Worm (Caenorhabditis elegans) whole organism, L3 larva: ENCODE results near the gene gex-4.

Experiments used
- R02D3.7 ChIP-seq: fragments of 150-350 bp; optimal IDR thresholded peaks from 2 replicates; lab custom pipeline; 2014; ENCODE audit warnings: missing biosample characterization, missing genetic modification characterization
- ZK546.5 ChIP-seq: sonication (generic microtip); optimal IDR thresholded peaks from 2 replicates; lab custom pipeline; 2017; ENCODE audit warnings: missing biosample characterization, missing genetic modification characterization
- aly-2 ChIP-seq: fragments of 150-350 bp; optimal IDR thresholded peaks from 2 replicates; lab custom pipeline; 2014; ENCODE audit warnings: missing biosample characterization, missing genetic modification characterization
- ama-1 ChIP-seq: fragments of 150-350 bp; optimal IDR thresholded peaks from 2 replicates; lab custom pipeline; 2018
- ceh-82 ChIP-seq: fragments of 150-350 bp; optimal IDR thresholded peaks from 2 replicates; lab custom pipeline; 2014; ENCODE audit warnings: missing biosample characterization, missing genetic modification characterization
- ceh-9 ChIP-seq: sonication (generic microtip); optimal IDR thresholded peaks from 2 replicates; lab custom pipeline; 2018; ENCODE audit warnings: missing biosample characterization, missing genetic modification characterization
- daf-12 ChIP-seq: fragments of 150-350 bp; optimal IDR thresholded peaks from 2 replicates; lab custom pipeline; 2014; ENCODE audit warnings: missing biosample characterization, missing genetic modification reagents, missing genetic modification characterization
- egl-27 ChIP-seq: sonication (generic microtip); optimal IDR thresholded peaks from 4 replicates; lab custom pipeline; 2017; ENCODE audit warnings: missing biosample characterization, missing genetic modification reagents, missing genetic modification characterization
- egl-5 ChIP-seq: fragments of 150-350 bp; optimal IDR thresholded peaks from 2 replicates; lab custom pipeline; 2017; ENCODE audit warnings: missing biosample characterization, missing genetic modification reagents, missing genetic modification characterization, inconsistent platforms
- elt-1 ChIP-seq: fragments of 150-350 bp; optimal IDR thresholded peaks from 2 replicates; lab custom pipeline; 2014; ENCODE audit warnings: missing biosample characterization, missing genetic modification characterization
- elt-3 ChIP-seq, 3 experiments: fragments of 150-350 bp in 1 of 3; sonication (generic microtip) in 2 of 3; optimal IDR thresholded peaks; 2 replicates in 2 of 3; 4 replicates in 1 of 3; lab custom pipeline; 2014 to 2017; ENCODE audit warnings: missing biosample characterization in 3 of 3, missing genetic modification characterization in 3 of 3
- fkh-10 ChIP-seq: sonication (generic microtip); optimal IDR thresholded peaks from 2 replicates; lab custom pipeline; 2017; ENCODE audit warnings: missing biosample characterization, missing genetic modification reagents, missing genetic modification characterization
- fkh-2 ChIP-seq: fragments of 150-350 bp; optimal IDR thresholded peaks from 2 replicates; lab custom pipeline; 2014; ENCODE audit warnings: missing biosample characterization, missing genetic modification reagents, missing genetic modification characterization
- fos-1 ChIP-seq: fragments of 150-350 bp; optimal IDR thresholded peaks from 2 replicates; lab custom pipeline; 2014; ENCODE audit warnings: missing biosample characterization, missing genetic modification characterization
- hmg-11 ChIP-seq: sonication (generic microtip); optimal IDR thresholded peaks from 2 replicates; lab custom pipeline; 2016; ENCODE audit warnings: missing genetic modification characterization, missing compliant biosample characterization
- jun-1 ChIP-seq: fragments of 150-350 bp; optimal IDR thresholded peaks from 2 replicates; lab custom pipeline; 2014; ENCODE audit warnings: missing biosample characterization, missing genetic modification reagents, missing genetic modification characterization
- lin-15B ChIP-seq: fragments of 150-350 bp; optimal IDR thresholded peaks from 2 replicates; lab custom pipeline; 2014; ENCODE audit warnings: missing biosample characterization, missing genetic modification characterization
- lin-39 ChIP-seq: fragments of 150-350 bp; optimal IDR thresholded peaks from 2 replicates; lab custom pipeline; 2018; ENCODE audit warnings: missing biosample characterization, missing genetic modification reagents, missing genetic modification characterization
- lsy-12 ChIP-seq: sonication (generic microtip); optimal IDR thresholded peaks from 2 replicates; lab custom pipeline; 2016; ENCODE audit warnings: mild to moderate bottlenecking, missing genetic modification characterization, missing compliant biosample characterization
- mdl-1 ChIP-seq: fragments of 150-350 bp; optimal IDR thresholded peaks from 2 replicates; lab custom pipeline; 2014; ENCODE audit warnings: missing biosample characterization, missing genetic modification characterization
- mml-1 ChIP-seq: fragments of 150-350 bp; sonication (generic microtip); optimal IDR thresholded peaks from 3 replicates; lab custom pipeline; 2014; ENCODE audit warnings: missing biosample characterization, missing genetic modification characterization
- nfya-1 ChIP-seq: sonication (generic microtip); optimal IDR thresholded peaks from 2 replicates; lab custom pipeline; 2017; ENCODE audit warnings: missing genetic modification characterization, mild to moderate bottlenecking, missing compliant biosample characterization, antibody characterized with exemption, moderate library complexity; ENCODE audit not compliant: insufficient read depth
- nhr-11 ChIP-seq: fragments of 150-350 bp; optimal IDR thresholded peaks from 2 replicates; lab custom pipeline; 2014; ENCODE audit warnings: missing biosample characterization, missing genetic modification characterization
- nhr-12 ChIP-seq: fragments of 150-350 bp; optimal IDR thresholded peaks from 2 replicates; lab custom pipeline; 2014; ENCODE audit warnings: missing biosample characterization, missing genetic modification characterization
- nhr-23 ChIP-seq: fragments of 150-350 bp; optimal IDR thresholded peaks from 2 replicates; lab custom pipeline; 2014; ENCODE audit warnings: missing biosample characterization, missing genetic modification reagents, missing genetic modification characterization
- nhr-25 ChIP-seq: sonication (generic microtip); optimal IDR thresholded peaks from 2 replicates; lab custom pipeline; 2017; ENCODE audit warnings: missing biosample characterization, missing genetic modification characterization
- nhr-28 ChIP-seq: fragments of 150-350 bp; optimal IDR thresholded peaks from 2 replicates; lab custom pipeline; 2014; ENCODE audit warnings: missing biosample characterization, missing genetic modification characterization
- nhr-43 ChIP-seq: sonication (generic microtip); optimal IDR thresholded peaks from 2 replicates; lab custom pipeline; 2016; ENCODE audit warnings: mild to moderate bottlenecking, missing genetic modification characterization, missing compliant biosample characterization; ENCODE audit not compliant: poor library complexity, severe bottlenecking
- nhr-67 ChIP-seq: fragments of 150-350 bp; optimal IDR thresholded peaks from 2 replicates; lab custom pipeline; 2014; ENCODE audit warnings: missing biosample characterization, missing genetic modification characterization
- nhr-76 ChIP-seq: fragments of 150-350 bp; sonication (generic microtip); optimal IDR thresholded peaks from 5 replicates; lab custom pipeline; 2014; ENCODE audit warnings: missing biosample characterization, missing genetic modification characterization
- nhr-77 ChIP-seq: fragments of 150-350 bp; optimal IDR thresholded peaks from 2 replicates; lab custom pipeline; 2014; ENCODE audit warnings: missing biosample characterization, missing genetic modification characterization
- pha-4 ChIP-seq: fragments of 150-350 bp; optimal IDR thresholded peaks from 2 replicates; lab custom pipeline; 2014; ENCODE audit warnings: missing biosample characterization, missing genetic modification reagents, missing genetic modification characterization
- pqm-1 ChIP-seq: fragments of 150-350 bp; optimal IDR thresholded peaks from 2 replicates; lab custom pipeline; 2017; ENCODE audit warnings: missing biosample characterization, missing genetic modification characterization, inconsistent platforms
- sea-2 ChIP-seq: fragments of 150-350 bp; sonication (generic microtip); optimal IDR thresholded peaks from 4 replicates; lab custom pipeline; 2014; ENCODE audit warnings: missing biosample characterization, missing genetic modification reagents, missing genetic modification characterization
- snpc-4 ChIP-seq: fragments of 150-350 bp; optimal IDR thresholded peaks from 2 replicates; lab custom pipeline; 2014; ENCODE audit warnings: missing biosample characterization, missing genetic modification characterization
- tbx-2 ChIP-seq: sonication (generic microtip); optimal IDR thresholded peaks from 2 replicates; lab custom pipeline; 2016; ENCODE audit warnings: mild to moderate bottlenecking, missing genetic modification characterization, missing compliant biosample characterization
- unc-39 ChIP-seq: sonication (generic microtip); optimal IDR thresholded peaks from 4 replicates; lab custom pipeline; 2017; ENCODE audit warnings: missing biosample characterization, missing genetic modification characterization
- unc-62 ChIP-seq: fragments of 150-350 bp; sonication (generic microtip); optimal IDR thresholded peaks from 4 replicates; lab custom pipeline; 2014; ENCODE audit warnings: missing biosample characterization, missing genetic modification reagents, missing genetic modification characterization
- zag-1 ChIP-seq: fragments of 150-350 bp; optimal IDR thresholded peaks from 2 replicates; lab custom pipeline; 2014; ENCODE audit warnings: missing biosample characterization, missing genetic modification characterization
- ztf-11 ChIP-seq: fragments of 150-350 bp; optimal IDR thresholded peaks from 2 replicates; lab custom pipeline; 2014; ENCODE audit warnings: missing biosample characterization, missing genetic modification characterization

The gex-4 gene

ce11 chrIII:12223208-12223607 is 4.8 kb upstream of the gex-4 start:
- TF ChIP-seq nhr-76 (tag; lab: Kevin White, UChicago) (no peak), nhr-28 (tag; lab: Kevin White, UChicago) (no peak), fkh-10 (no peak), nhr-67 (no peak), ceh-9 (no peak), nfya-1 (no peak), lin-15B (tag; lab: Kevin White, UChicago) (no peak), zag-1 (no peak), mdl-1 (tag; lab: Kevin White, UChicago) (no peak), tbx-2 (tag; lab: Kevin White, UChicago) (no peak), jun-1 (no peak), nhr-23 (tag; lab: Kevin White, UChicago) (no peak), fos-1 (no peak), daf-12 (tag; lab: Kevin White, UChicago) (no peak), snpc-4 (tag; lab: Kevin White, UChicago) (no peak), nhr-77 (tag; lab: Kevin White, UChicago) (no peak), ama-1 (lab: Kevin White, UChicago) (no peak), nhr-25 (tag; lab: Kevin White, UChicago) (no peak), ZK546.5 (tag; lab: Kevin White, UChicago) (no peak), unc-39 (no peak)

ce11 chrIII:12221452-12221851 is 3.0 kb upstream of the gex-4 start:
- TF ChIP-seq nfya-1 (peak; percentile 63), mdl-1 (tag; lab: Kevin White, UChicago) (no peak), snpc-4 (tag; lab: Kevin White, UChicago) (no peak)

ce11 chrIII:12220820-12221219 is 2.4 kb upstream of the gex-4 start:
- TF ChIP-seq nhr-23 (tag; lab: Kevin White, UChicago) (no peak), lsy-12 (tag; lab: Kevin White, UChicago) (no peak), pqm-1 (tag; lab: Kevin White, UChicago) (no peak), daf-12 (tag; lab: Kevin White, UChicago) (no peak), nfya-1 (peak; percentile 61), elt-3 (tag; optimal IDR thresholded peaks at IDR 0.05; lab: Kevin White, UChicago) (no peak), mml-1 (tag; lab: Kevin White, UChicago) (no peak), pha-4 (no peak)
- TF ChIP-seq, all 47 proteins: peak for 1

ce11 chrIII:12218078-12218477 is 356 bp downstream of the gex-4 start:
- TF ChIP-seq egl-5 (tag; lab: Kevin White, UChicago) (no peak), snpc-4 (tag; lab: Kevin White, UChicago) (no peak), pqm-1 (tag; lab: Kevin White, UChicago) (no peak), lsy-12 (tag; lab: Kevin White, UChicago) (no peak), aly-2 (tag; lab: Kevin White, UChicago) (no peak), daf-12 (tag; lab: Kevin White, UChicago) (no peak), fkh-2 (tag; lab: Kevin White, UChicago) (no peak), nhr-28 (tag; lab: Kevin White, UChicago) (no peak), nhr-77 (tag; lab: Kevin White, UChicago) (no peak), ZK546.5 (tag; lab: Kevin White, UChicago) (no peak), nhr-25 (tag; lab: Kevin White, UChicago) (no peak), R02D3.7 (no peak), nhr-76 (tag; lab: Kevin White, UChicago) (no peak), nhr-67 (no peak), hmg-11 (tag; lab: Kevin White, UChicago) (no peak), mdl-1 (tag; lab: Kevin White, UChicago) (no peak)
- TF ChIP-seq, all 47 proteins: peak for 0

- TF ChIP-seq mml-1 (tag; lab: Kevin White, UChicago) (no peak), ceh-82 (tag; lab: Kevin White, UChicago) (no peak), ceh-9 (no peak), egl-5 (tag; lab: Kevin White, UChicago) (no peak), lsy-12 (tag; lab: Kevin White, UChicago) (no peak), egl-27 (no peak), lin-15B (tag; lab: Kevin White, UChicago) (no peak), pha-4 (no peak)
These were observed 2.8 kb downstream of the gex-4 start, which contains the start of gene Y75B8A.13 for ce11 chrIII:12215596-12215995. TSS of gene Y75B8A.13 (minus strand) at chrIII:12215696.

- no peak for TF ChIP-seq nhr-11 (tag; lab: Kevin White, UChicago)
- no peak for TF ChIP-seq pqm-1 (tag; lab: Kevin White, UChicago)
- TF ChIP-seq lin-39 (tag; lab: Kevin White, UChicago): no peak
- TF ChIP-seq nhr-77 (tag; lab: Kevin White, UChicago): no peak
- TF ChIP-seq daf-12 (tag; lab: Kevin White, UChicago): no peak
- TF ChIP-seq ZK546.5 (tag; lab: Kevin White, UChicago): no peak
- no peak for TF ChIP-seq nhr-43 (tag; lab: Kevin White, UChicago)
- TF ChIP-seq nhr-28 (tag; lab: Kevin White, UChicago): no peak
- no peak for TF ChIP-seq unc-62 (GFP tag; lab: Kevin White, UChicago)
- TF ChIP-seq sea-2: no peak
- TF ChIP-seq egl-5 (tag; lab: Kevin White, UChicago): no peak
- TF ChIP-seq ztf-11 (tag; lab: Kevin White, UChicago): no peak
- TF ChIP-seq nhr-12 (tag; lab: Kevin White, UChicago): no peak
- no peak for TF ChIP-seq ama-1 (lab: Kevin White, UChicago)
- TF ChIP-seq ceh-9: no peak
- no peak for TF ChIP-seq fos-1
- no peak for TF ChIP-seq snpc-4 (tag; lab: Kevin White, UChicago)
- TF ChIP-seq jun-1: no peak
- TF ChIP-seq aly-2 (tag; lab: Kevin White, UChicago): no peak
- no peak for TF ChIP-seq elt-1
These were observed 10.9 kb downstream of the gex-4 start for ce11 chrIII:12207574-12207973.
